Worm (Caenorhabditis elegans): ENCODE measurements around the gene ttr-53.

ttr-53 gene

DNA sequence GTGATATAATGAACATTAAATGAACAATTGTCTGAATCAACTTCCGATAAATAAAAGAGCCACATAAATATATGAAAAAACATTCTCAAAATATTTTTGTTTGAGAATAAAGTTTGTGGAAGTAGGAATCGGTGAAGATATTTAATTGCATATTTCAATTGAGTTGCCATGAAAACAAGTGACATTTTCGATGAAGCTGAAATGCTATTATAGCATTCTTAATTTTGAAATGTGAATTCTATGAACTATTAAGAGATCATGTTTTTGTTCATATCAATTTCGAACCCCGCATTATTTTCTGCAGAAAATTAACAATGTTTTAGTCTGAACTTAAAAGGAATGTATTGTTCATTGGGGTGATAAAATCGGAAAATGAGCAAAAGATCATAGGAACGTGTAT, 35.6 kb upstream of the ttr-53 start, which contains the start of gene irld-21:
irld-21 (minus strand) TSS at position 101 of the 400 bp plus-strand sequence.
- TF ChIP-seq hmg-4 (GFP tag; optimal IDR thresholded peaks at IDR 0.05) (no peak), tbx-11 (GFP tag; IDR thresholded peaks at IDR 0.05) (no peak), ceh-13 (GFP tag; optimal IDR thresholded peaks at IDR 0.05) (no peak), tra-4 (tag; optimal IDR thresholded peaks at IDR 0.05) (no peak), ets-7 (tag; optimal IDR thresholded peaks at IDR 0.05) (no peak), scrt-1 (GFP tag; IDR thresholded peaks at IDR 0.05) (no peak), aly-1 (tag; optimal IDR thresholded peaks at IDR 0.05) (no peak)

ce11 chrIV:10126544-10126943, 31.3 kb upstream of the ttr-53 start, which contains the start of gene ctf-18:
Gene ctf-18 (minus strand): TSS chrIV:10126644.
- TF ChIP-seq tra-4 (tag; optimal IDR thresholded peaks at IDR 0.05): no peak

DNA sequence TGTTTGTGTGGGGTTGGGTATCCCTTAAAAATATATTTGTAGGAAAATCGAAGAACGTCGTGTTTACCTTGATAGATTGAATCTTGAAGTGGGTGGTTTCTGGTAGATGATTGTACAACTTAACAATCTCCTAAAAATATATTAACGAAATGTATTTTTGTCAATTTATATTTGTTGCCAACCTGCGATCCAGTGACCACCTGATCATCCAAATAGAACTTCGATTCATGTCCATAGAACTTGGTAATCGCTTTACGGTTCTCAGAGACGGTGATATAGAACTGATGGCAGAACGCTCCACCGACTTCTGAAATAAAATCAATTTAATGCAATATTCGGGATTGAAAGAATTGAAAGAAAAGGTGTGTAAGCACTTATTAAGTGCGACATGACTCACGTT, 29.4 kb upstream of the ttr-53 start:
- TF ChIP-seq ceh-36 (tag; optimal IDR thresholded peaks at IDR 0.05) (no peak), hnd-1 (tag; optimal IDR thresholded peaks at IDR 0.05) (no peak), sea-1 (GFP tag; conservative IDR thresholded peaks at IDR 0.05) (no peak), tbx-11 (GFP tag; IDR thresholded peaks at IDR 0.05) (no peak), aly-1 (tag; optimal IDR thresholded peaks at IDR 0.05) (no peak), ama-1 (optimal IDR thresholded peaks at IDR 0.05) (no peak), pes-1 (GFP tag; IDR thresholded peaks at IDR 0.05) (no peak), F13C5.2 (tag; optimal IDR thresholded peaks at IDR 0.05) (no peak), ets-7 (tag; optimal IDR thresholded peaks at IDR 0.05) (no peak)

- TF ChIP-seq tbx-11 (GFP tag; IDR thresholded peaks at IDR 0.05) (no peak), tra-4 (tag; optimal IDR thresholded peaks at IDR 0.05) (no peak)
Observed at ce11 chrIV:10128906-10129386, 28.9 kb upstream of the ttr-53 start, which contains the start of the genes gtbp-1 and K08F4.3. Gene gtbp-1 (minus strand): TSS chrIV:10128956. Gene K08F4.3 (plus strand): TSS chrIV:10129257.

ce11 chrIV:10129957-10130356, 27.9 kb upstream of the ttr-53 start, which contains the start of gene glt-3:
Gene glt-3 (plus strand): TSS chrIV:10130257.
- TF ChIP-seq scrt-1 (GFP tag; IDR thresholded peaks at IDR 0.05) (no peak), hnd-1 (tag; optimal IDR thresholded peaks at IDR 0.05) (no peak), tbx-11 (GFP tag; IDR thresholded peaks at IDR 0.05) (no peak), ceh-13 (GFP tag; optimal IDR thresholded peaks at IDR 0.05) (no peak), sea-1 (GFP tag; conservative IDR thresholded peaks at IDR 0.05) (no peak), hmbx-1 (tag; optimal IDR thresholded peaks at IDR 0.05) (no peak), pes-1 (GFP tag; IDR thresholded peaks at IDR 0.05) (no peak)

DNA sequence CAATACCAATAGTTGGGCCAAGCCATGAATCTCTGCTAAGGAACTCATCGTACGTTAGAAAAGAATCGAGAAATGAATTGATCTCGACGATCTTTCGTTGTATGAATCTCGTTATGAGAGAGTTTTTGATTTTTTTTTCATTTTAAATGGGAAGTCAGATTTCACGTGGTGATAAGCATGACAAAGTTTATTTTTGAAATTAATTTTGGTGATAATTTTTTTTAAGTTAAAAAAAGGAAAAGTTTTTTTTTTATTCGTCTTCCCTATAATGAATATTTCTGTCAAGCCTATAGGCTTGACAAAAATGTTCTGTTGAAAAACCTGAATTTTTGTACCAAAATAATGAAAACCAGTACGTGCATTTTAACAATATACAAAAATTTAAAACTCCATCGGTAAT, 22.0 kb upstream of the ttr-53 start, which contains the start of gene K08F4.5:
K08F4.5 (minus strand) TSS at position 101 of the 400 bp plus-strand sequence.
- TF ChIP-seq tbx-11 (GFP tag; IDR thresholded peaks at IDR 0.05): no peak
- TF ChIP-seq scrt-1 (GFP tag; IDR thresholded peaks at IDR 0.05): no peak
- TF ChIP-seq sea-1 (GFP tag; conservative IDR thresholded peaks at IDR 0.05): no peak

ce11 chrIV:10137804-10138203, 20.0 kb upstream of the ttr-53 start, which contains the start of gene K08F4.12:
Gene K08F4.12 (plus strand): TSS chrIV:10138104.
- TF ChIP-seq ets-7 (tag; optimal IDR thresholded peaks at IDR 0.05): no peak
- no peak for TF ChIP-seq ceh-13 (GFP tag; optimal IDR thresholded peaks at IDR 0.05)
- TF ChIP-seq ceh-36 (tag; optimal IDR thresholded peaks at IDR 0.05): no peak
- TF ChIP-seq hnd-1 (tag; optimal IDR thresholded peaks at IDR 0.05): no peak
- TF ChIP-seq F13C5.2 (tag; optimal IDR thresholded peaks at IDR 0.05): no peak
- TF ChIP-seq tra-4 (tag; optimal IDR thresholded peaks at IDR 0.05): no peak
- no peak for TF ChIP-seq aly-1 (tag; optimal IDR thresholded peaks at IDR 0.05)
- no peak for TF ChIP-seq tbx-11 (GFP tag; IDR thresholded peaks at IDR 0.05)

- no peak for TF ChIP-seq hmg-4 (GFP tag; optimal IDR thresholded peaks at IDR 0.05)
- no peak for TF ChIP-seq flt-1 (GFP tag; IDR thresholded peaks at IDR 0.05)
- no peak for TF ChIP-seq ceh-13 (GFP tag; optimal IDR thresholded peaks at IDR 0.05)
- TF ChIP-seq ets-7 (tag; optimal IDR thresholded peaks at IDR 0.05): no peak
- TF ChIP-seq B0310.2 (tag; optimal IDR thresholded peaks at IDR 0.05): no peak
- TF ChIP-seq F13C5.2 (tag; optimal IDR thresholded peaks at IDR 0.05): no peak
- TF ChIP-seq tbx-37 (GFP tag; conservative IDR thresholded peaks at IDR 0.05): no peak
- no peak for TF ChIP-seq hmbx-1 (tag; optimal IDR thresholded peaks at IDR 0.05)
- no peak for TF ChIP-seq hnd-1 (tag; optimal IDR thresholded peaks at IDR 0.05)
- TF ChIP-seq ceh-36 (tag; optimal IDR thresholded peaks at IDR 0.05): no peak
- TF ChIP-seq pes-1 (GFP tag; IDR thresholded peaks at IDR 0.05): no peak
- no peak for TF ChIP-seq tra-4 (tag; optimal IDR thresholded peaks at IDR 0.05)
- no peak for TF ChIP-seq ama-1 (optimal IDR thresholded peaks at IDR 0.05)
- no peak for TF ChIP-seq scrt-1 (GFP tag; IDR thresholded peaks at IDR 0.05)
- TF ChIP-seq sea-1 (GFP tag; conservative IDR thresholded peaks at IDR 0.05): no peak
- no peak for TF ChIP-seq aly-1 (tag; optimal IDR thresholded peaks at IDR 0.05)
Observed at ce11 chrIV:10140143-10140542, 17.7 kb upstream of the ttr-53 start, which contains the start of gene gst-3. Gene gst-3 (minus strand): TSS chrIV:10140243.

DNA sequence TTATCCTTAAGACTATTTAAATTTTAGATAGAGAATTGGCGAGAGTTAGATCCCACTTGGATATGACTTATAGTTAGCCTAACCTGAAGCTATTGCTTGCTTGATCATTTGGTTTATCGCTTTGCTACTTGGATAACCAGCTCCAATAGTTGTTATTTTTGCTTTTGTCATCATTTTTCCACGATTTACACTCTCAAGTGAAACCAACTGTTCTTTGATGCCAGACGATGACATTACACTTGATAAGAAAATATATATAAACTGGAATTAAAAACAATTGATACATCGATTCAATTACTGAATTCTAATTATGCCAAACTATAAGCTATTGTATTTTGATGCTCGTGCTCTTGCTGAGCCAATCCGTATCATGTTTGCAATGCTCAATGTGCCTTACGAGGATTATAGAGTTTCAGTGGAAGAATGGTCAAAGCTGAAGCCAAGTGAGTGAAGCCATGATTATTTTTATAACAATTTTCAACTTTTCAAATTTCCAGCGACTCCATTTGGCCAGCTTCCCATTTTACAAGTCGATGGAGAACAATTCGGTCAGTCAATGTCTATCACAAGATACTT, 15.8 kb upstream of the ttr-53 start, which contains the start of the genes gst-2, gst-4 and dhs-12:
gst-2 (minus strand) TSS at position 132 of the 576 bp plus-strand sequence.
gst-4 (plus strand) TSS at position 296 of the 576 bp plus-strand sequence.
dhs-12 (plus strand) TSS at position 526 of the 576 bp plus-strand sequence.
- TF ChIP-seq sea-1 (GFP tag; conservative IDR thresholded peaks at IDR 0.05) (no peak), hmbx-1 (tag; optimal IDR thresholded peaks at IDR 0.05) (no peak), ama-1 (optimal IDR thresholded peaks at IDR 0.05) (no peak), F13C5.2 (tag; optimal IDR thresholded peaks at IDR 0.05) (no peak), hnd-1 (tag; optimal IDR thresholded peaks at IDR 0.05) (no peak), tra-4 (tag; optimal IDR thresholded peaks at IDR 0.05) (no peak), hmg-4 (GFP tag; optimal IDR thresholded peaks at IDR 0.05) (no peak), tbx-11 (GFP tag; IDR thresholded peaks at IDR 0.05) (no peak), ceh-36 (tag; optimal IDR thresholded peaks at IDR 0.05) (no peak), flt-1 (GFP tag; IDR thresholded peaks at IDR 0.05) (no peak), ets-7 (tag; optimal IDR thresholded peaks at IDR 0.05) (no peak), tbx-37 (GFP tag; conservative IDR thresholded peaks at IDR 0.05) (no peak), aly-1 (tag; optimal IDR thresholded peaks at IDR 0.05) (no peak), scrt-1 (GFP tag; IDR thresholded peaks at IDR 0.05) (no peak), pes-1 (GFP tag; IDR thresholded peaks at IDR 0.05) (no peak), B0310.2 (tag; optimal IDR thresholded peaks at IDR 0.05) (no peak)
